Fruit fly (Drosophila melanogaster): ENCODE results near the gene bbg.

Gene bbg

dm6 chr3L:14456898-14457297 is 79.2 kb downstream of the bbg start:
- TF ChIP-seq cic (GFP tag; optimal IDR thresholded peaks at IDR 0.05), result no peak
- no peak for TF ChIP-seq Hr96 (GFP tag; optimal IDR thresholded peaks at IDR 0.05)
- TF ChIP-seq pad (GFP tag; optimal IDR thresholded peaks at IDR 0.05), result no peak
- TF ChIP-seq CG33017 (tag; optimal IDR thresholded peaks at IDR 0.05), result no peak
- no peak for TF ChIP-seq Clk (GFP tag; optimal IDR thresholded peaks at IDR 0.05)
- no peak for TF ChIP-seq CG14711 (tag; optimal IDR thresholded peaks at IDR 0.05)
- no peak for TF ChIP-seq tj (GFP tag; optimal IDR thresholded peaks at IDR 0.05)
- no peak for TF ChIP-seq bab1 (GFP tag; optimal IDR thresholded peaks at IDR 0.05)

dm6 chr3L:14455968-14456678 is 80.0 kb downstream of the bbg start:
- TF ChIP-seq cic (GFP tag; optimal IDR thresholded peaks at IDR 0.05), result no peak
- no peak for TF ChIP-seq Clk (GFP tag; optimal IDR thresholded peaks at IDR 0.05)
- TF ChIP-seq CG5204 (GFP tag; optimal IDR thresholded peaks at IDR 0.05), result no peak
- no peak for TF ChIP-seq CG12768 (GFP tag; optimal IDR thresholded peaks at IDR 0.05)
- TF ChIP-seq ovo (GFP tag; optimal IDR thresholded peaks at IDR 0.05), result no peak
- no peak for TF ChIP-seq CG1620 (GFP tag; optimal IDR thresholded peaks at IDR 0.05)
- no peak for TF ChIP-seq CG11617 (GFP tag; optimal IDR thresholded peaks at IDR 0.05)
- TF ChIP-seq cnc (optimal IDR thresholded peaks at IDR 0.05), result no peak
- no peak for TF ChIP-seq CG7045 (GFP tag; optimal IDR thresholded peaks at IDR 0.05)
- TF ChIP-seq Crg-1 (GFP tag; optimal IDR thresholded peaks at IDR 0.05), result no peak
- TF ChIP-seq CG14711 (tag; optimal IDR thresholded peaks at IDR 0.05), result no peak
- no peak for TF ChIP-seq tj (GFP tag; optimal IDR thresholded peaks at IDR 0.05)

dm6 chr3L:14454716-14455115 is 81.4 kb downstream of the bbg start:
- TF ChIP-seq tj (GFP tag; optimal IDR thresholded peaks at IDR 0.05), result no peak
- no peak for TF ChIP-seq pad (GFP tag; optimal IDR thresholded peaks at IDR 0.05)
- TF ChIP-seq Mnt (GFP tag; optimal IDR thresholded peaks at IDR 0.05), result no peak
- TF ChIP-seq CG7045 (GFP tag; optimal IDR thresholded peaks at IDR 0.05), result no peak
- no peak for TF ChIP-seq ovo (GFP tag; optimal IDR thresholded peaks at IDR 0.05)

- TF ChIP-seq cnc (optimal IDR thresholded peaks at IDR 0.05) (no peak), kay (GFP tag; ENCODE audit: borderline replicate concordance) (no peak), cic (GFP tag; optimal IDR thresholded peaks at IDR 0.05) (no peak), CG14711 (tag; optimal IDR thresholded peaks at IDR 0.05) (no peak), pad (GFP tag; optimal IDR thresholded peaks at IDR 0.05) (no peak)
These were observed 82.9 kb downstream of the bbg start for dm6 chr3L:14453260-14453590.

dm6 chr3L:14452419-14453259 is 83.4 kb downstream of the bbg start:
- no peak for TF ChIP-seq Hr96 (GFP tag; optimal IDR thresholded peaks at IDR 0.05)
- no peak for TF ChIP-seq bab1 (GFP tag; optimal IDR thresholded peaks at IDR 0.05)
- no peak for TF ChIP-seq CG7045 (GFP tag; optimal IDR thresholded peaks at IDR 0.05)
- TF ChIP-seq Mnt (GFP tag; optimal IDR thresholded peaks at IDR 0.05), result no peak
- TF ChIP-seq CG14711 (tag; optimal IDR thresholded peaks at IDR 0.05), result no peak
- TF ChIP-seq CG1620 (GFP tag; optimal IDR thresholded peaks at IDR 0.05), result no peak
- TF ChIP-seq CG33017 (tag; optimal IDR thresholded peaks at IDR 0.05), result no peak
- TF ChIP-seq CG5204 (GFP tag; optimal IDR thresholded peaks at IDR 0.05), result no peak

dm6 chr3L:14451534-14451933 is 84.5 kb downstream of the bbg start:
- TF ChIP-seq Crg-1 (GFP tag; optimal IDR thresholded peaks at IDR 0.05), result no peak

dm6 chr3L:14450347-14450926 is 85.6 kb downstream of the bbg start:
- TF ChIP-seq ovo (GFP tag; optimal IDR thresholded peaks at IDR 0.05) (no peak), CG7045 (GFP tag; optimal IDR thresholded peaks at IDR 0.05) (no peak), kay (GFP tag; ENCODE audit: borderline replicate concordance) (no peak), CG33017 (tag; optimal IDR thresholded peaks at IDR 0.05) (no peak), CG5204 (GFP tag; optimal IDR thresholded peaks at IDR 0.05) (no peak), pad (GFP tag; optimal IDR thresholded peaks at IDR 0.05) (no peak), tj (GFP tag; optimal IDR thresholded peaks at IDR 0.05) (no peak), CG14711 (tag; optimal IDR thresholded peaks at IDR 0.05) (no peak), CG12768 (GFP tag; optimal IDR thresholded peaks at IDR 0.05) (no peak), toe (GFP tag; optimal IDR thresholded peaks at IDR 0.05) (no peak), Clk (GFP tag; optimal IDR thresholded peaks at IDR 0.05) (no peak), Mnt (GFP tag; optimal IDR thresholded peaks at IDR 0.05) (no peak), CG11617 (GFP tag; optimal IDR thresholded peaks at IDR 0.05) (no peak)
